Fruit fly (Drosophila melanogaster): ENCODE results near the gene CG3609.

- TF ChIP-seq CG14711 (tag; optimal IDR thresholded peaks at IDR 0.05) (no peak), kay (GFP tag; ENCODE audit: borderline replicate concordance) (no peak)
Measured at dm6 chr2L:2385692-2386091, 11.3 kb upstream of the CG3609 start, which contains the start of gene CG3557.

All from whole organism, adult.